Worm (Caenorhabditis elegans) whole organism, L2 larva: ENCODE measurements around the gene D1086.7.

Source experiments
- ceh-82 ChIP-seq: fragments of 150-350 bp; optimal IDR thresholded peaks from 2 replicates; lab custom pipeline; 2014; ENCODE audit warnings: missing biosample characterization, missing genetic modification characterization
- elt-3 ChIP-seq: sonication (generic microtip); optimal IDR thresholded peaks from 2 replicates; lab custom pipeline; 2017; ENCODE audit warnings: missing biosample characterization, missing genetic modification characterization
- nhr-11 ChIP-seq: fragments of 150-350 bp; optimal IDR thresholded peaks from 2 replicates; lab custom pipeline; 2014; ENCODE audit warnings: missing biosample characterization, missing genetic modification characterization
- nhr-12 ChIP-seq: fragments of 150-350 bp; optimal IDR thresholded peaks from 2 replicates; lab custom pipeline; 2014; ENCODE audit warnings: missing biosample characterization, missing genetic modification characterization
- nhr-21 ChIP-seq: fragments of 150-350 bp; optimal IDR thresholded peaks from 2 replicates; lab custom pipeline; 2014; ENCODE audit warnings: missing biosample characterization, missing genetic modification characterization
- nhr-77 ChIP-seq: fragments of 150-350 bp; optimal IDR thresholded peaks from 2 replicates; lab custom pipeline; 2014; ENCODE audit warnings: missing biosample characterization, missing genetic modification characterization
- unc-39 ChIP-seq: fragments of 150-350 bp; optimal IDR thresholded peaks from 2 replicates; lab custom pipeline; 2014; ENCODE audit warnings: missing biosample characterization, missing genetic modification characterization
- unc-62 ChIP-seq: fragments of 150-350 bp; optimal IDR thresholded peaks from 2 replicates; lab custom pipeline; 2014; ENCODE audit warnings: missing biosample characterization, missing genetic modification reagents, missing genetic modification characterization

- TF ChIP-seq nhr-21: no peak
- no peak for TF ChIP-seq ceh-82 (tag; lab: Kevin White, UChicago)
- no peak for TF ChIP-seq unc-62 (GFP tag; lab: Kevin White, UChicago)
- TF ChIP-seq nhr-12 (tag; lab: Kevin White, UChicago): no peak
- no peak for TF ChIP-seq elt-3 (tag; lab: Kevin White, UChicago)
- no peak for TF ChIP-seq nhr-77 (tag; lab: Kevin White, UChicago)
- no peak for TF ChIP-seq unc-39 (tag; lab: Kevin White, UChicago)
- TF ChIP-seq nhr-11 (tag; lab: Kevin White, UChicago): no peak
These were observed 16.2 kb upstream of the D1086.7 start, which contains the start of gene D1086.17 for ce11 chrV:14067816-14068296.
